Worm (Caenorhabditis elegans) whole organism, young adult: ENCODE data around the gene ppgn-1.

Experiments used
- B0019.2 ChIP-seq: fragments of 200-800 bp; sonication (Bioruptor generic); conservative IDR thresholded peaks from 2 replicates; pipeline ENCODE4 v1.3.6; 2022; ENCODE audit warnings: missing genetic modification reagents, missing genetic modification characterization, missing compliant biosample characterization
- B0035.1 ChIP-seq: sonication (generic microtip); optimal IDR thresholded peaks from 2 replicates; lab custom pipeline; 2016; ENCODE audit warnings: missing genetic modification characterization, mild to moderate bottlenecking, missing compliant biosample characterization, missing genotype, missing genetic modification reagents
- C06A6.2 ChIP-seq: fragments of 200-800 bp; sonication (Bioruptor generic); conservative IDR thresholded peaks from 2 replicates; pipeline ENCODE4 v1.3.6; 2022; ENCODE audit warnings: missing genetic modification characterization, missing compliant biosample characterization
- F37B4.10 ChIP-seq: fragments of 200-800 bp; sonication (Bioruptor generic); IDR thresholded peaks from 2 replicates; pipeline ENCODE4 v1.3.6; 2022; ENCODE audit warnings: missing genetic modification characterization, missing compliant biosample characterization
- F52B5.7 ChIP-seq: sonication (generic microtip); optimal IDR thresholded peaks from 2 replicates; lab custom pipeline; 2016; ENCODE audit warnings: mild to moderate bottlenecking, missing genetic modification characterization, missing compliant biosample characterization
- F55B11.4 ChIP-seq: sonication (generic microtip); optimal IDR thresholded peaks from 2 replicates; lab custom pipeline; 2016; ENCODE audit warnings: missing compliant biosample characterization, missing genetic modification characterization, borderline replicate concordance; ENCODE audit not compliant: insufficient read depth
- F57A8.1 ChIP-seq: fragments of 200-800 bp; sonication (Bioruptor generic); optimal IDR thresholded peaks from 2 replicates; lab custom pipeline; 2018; ENCODE audit warnings: mild to moderate bottlenecking, missing genetic modification characterization, moderate library complexity, missing compliant biosample characterization
- F57C9.4 ChIP-seq: sonication (generic microtip); optimal IDR thresholded peaks from 2 replicates; lab custom pipeline; 2017; ENCODE audit warnings: mild to moderate bottlenecking, missing genetic modification characterization, missing compliant biosample characterization
- T07F8.4 ChIP-seq: sonication (generic microtip); optimal IDR thresholded peaks from 2 replicates; lab custom pipeline; 2016; ENCODE audit warnings: mild to moderate bottlenecking, missing genetic modification characterization, moderate library complexity, missing compliant biosample characterization
- Y56A3A.18 ChIP-seq: fragments of 200-800 bp; sonication (Bioruptor generic); IDR thresholded peaks from 2 replicates; pipeline ENCODE4 v1.3.6; 2022; ENCODE audit warnings: missing genetic modification reagents, missing genetic modification characterization, missing compliant biosample characterization
- ZK185.1 ChIP-seq: sonication (generic microtip); optimal IDR thresholded peaks from 2 replicates; lab custom pipeline; 2016; ENCODE audit warnings: mild to moderate bottlenecking, missing genetic modification characterization, missing compliant biosample characterization; ENCODE audit not compliant: poor library complexity, severe bottlenecking
- ama-1 ChIP-seq, 3 experiments: fragments of 150-350 bp in 1 of 3; sonication (generic microtip) in 2 of 3; optimal IDR thresholded peaks; 2 replicates each; lab custom pipeline; 2014 to 2018; ENCODE audit warnings: missing biosample characterization in 2 of 3, missing genetic modification characterization in 2 of 3, missing genetic modification reagents in 2 of 3
- aptf-3 ChIP-seq: fragments of 200-800 bp; sonication (Bioruptor generic); IDR thresholded peaks from 2 replicates; pipeline ENCODE4 v1.3.6; 2022; ENCODE audit warnings: missing genetic modification characterization, missing compliant biosample characterization
- atf-7 ChIP-seq: sonication (generic microtip); optimal IDR thresholded peaks from 2 replicates; lab custom pipeline; 2017; ENCODE audit warnings: mild to moderate bottlenecking, missing genetic modification characterization, missing compliant biosample characterization
- attf-3 ChIP-seq: fragments of 200-800 bp; sonication (Bioruptor generic); conservative IDR thresholded peaks from 2 replicates; pipeline ENCODE4 v1.3.6; 2022; ENCODE audit warnings: missing genetic modification reagents, missing genetic modification characterization, missing compliant biosample characterization
- bed-1 ChIP-seq: fragments of 200-800 bp; sonication (Bioruptor generic); IDR thresholded peaks from 2 replicates; pipeline ENCODE4 v1.3.6; 2022; ENCODE audit warnings: missing genetic modification reagents, missing genetic modification characterization, missing compliant biosample characterization
- die-1 ChIP-seq: sonication (generic microtip); optimal IDR thresholded peaks from 2 replicates; lab custom pipeline; 2016; ENCODE audit warnings: missing genotype, mild to moderate bottlenecking, missing genetic modification characterization, missing compliant biosample characterization
- dpff-1 ChIP-seq: sonication (generic microtip); optimal IDR thresholded peaks from 2 replicates; lab custom pipeline; 2017; ENCODE audit warnings: mild to moderate bottlenecking, missing genetic modification characterization, missing compliant biosample characterization
- dpl-1 ChIP-seq: fragments of 150-350 bp; optimal IDR thresholded peaks from 2 replicates; lab custom pipeline; 2014; ENCODE audit warnings: missing biosample characterization, missing genetic modification reagents, missing genetic modification characterization
- egrh-3 ChIP-seq: fragments of 200-800 bp; sonication (Bioruptor generic); IDR thresholded peaks from 2 replicates; pipeline ENCODE4 v1.3.6; 2022; ENCODE audit warnings: missing genetic modification reagents, missing genetic modification characterization, missing compliant biosample characterization
- ets-4 ChIP-seq: fragments of 200-800 bp; sonication (Bioruptor generic); optimal IDR thresholded peaks from 2 replicates; lab custom pipeline; 2018; ENCODE audit warnings: mild to moderate bottlenecking, missing genetic modification characterization, missing compliant biosample characterization
- gei-17 ChIP-seq: fragments of 200-800 bp; sonication (Bioruptor generic); optimal IDR thresholded peaks from 2 replicates; lab custom pipeline; 2018; ENCODE audit warnings: mild to moderate bottlenecking, missing genetic modification characterization, missing compliant biosample characterization
- him-1 ChIP-seq: sonication (generic microtip); optimal IDR thresholded peaks from 2 replicates; lab custom pipeline; 2016; ENCODE audit warnings: missing genotype, missing genetic modification reagents, missing genetic modification characterization, missing compliant biosample characterization
- hlh-26 ChIP-seq: fragments of 200-800 bp; sonication (Bioruptor generic); conservative IDR thresholded peaks from 2 replicates; pipeline ENCODE4 v1.3.6; 2022; ENCODE audit warnings: missing genetic modification reagents, missing genetic modification characterization, missing compliant biosample characterization
- lag-1 ChIP-seq: fragments of 200-800 bp; sonication (Bioruptor generic); IDR thresholded peaks from 2 replicates; pipeline ENCODE4 v1.3.6; 2022; ENCODE audit warnings: missing genetic modification reagents, missing genetic modification characterization, missing compliant biosample characterization
- let-607 ChIP-seq, 2 experiments: fragments of 200-800 bp in 1 of 2; sonication (Bioruptor generic) in 1 of 2; sonication (generic microtip) in 1 of 2; optimal IDR thresholded peaks; 2 replicates each; lab custom pipeline; 2016 to 2018; ENCODE audit warnings: mild to moderate bottlenecking in 2 of 2, missing compliant biosample characterization in 2 of 2, missing genetic modification characterization in 2 of 2, moderate library complexity in 2 of 2, missing genotype in 1 of 2
- lin-26 ChIP-seq: fragments of 200-800 bp; sonication (Bioruptor generic); IDR thresholded peaks from 2 replicates; pipeline ENCODE4 v1.3.6; 2022; ENCODE audit warnings: missing genetic modification reagents, missing genetic modification characterization, missing compliant biosample characterization
- lin-35 ChIP-seq, 3 experiments: fragments of 150-350 bp in 2 of 3; sonication (generic microtip) in 1 of 3; optimal IDR thresholded peaks; 2 replicates each; lab custom pipeline; 2014 to 2018; ENCODE audit warnings: missing biosample characterization in 3 of 3, missing genetic modification characterization in 3 of 3, missing genetic modification reagents in 3 of 3
- lin-40 ChIP-seq: sonication (generic microtip); optimal IDR thresholded peaks from 2 replicates; lab custom pipeline; 2016; ENCODE audit warnings: missing genetic modification characterization, mild to moderate bottlenecking, missing compliant biosample characterization, missing genotype, missing genetic modification reagents
- lsy-27 ChIP-seq: sonication (generic microtip); optimal IDR thresholded peaks from 2 replicates; lab custom pipeline; 2017; ENCODE audit warnings: missing genetic modification characterization, mild to moderate bottlenecking, missing compliant biosample characterization, antibody characterized with exemption, missing genotype, borderline replicate concordance; ENCODE audit not compliant: insufficient read depth
- mes-4 ChIP-seq: sonication (generic microtip); optimal IDR thresholded peaks from 2 replicates; lab custom pipeline; 2016; ENCODE audit warnings: missing genotype, missing genetic modification characterization, missing compliant biosample characterization
- mxl-1 ChIP-seq: sonication (generic microtip); optimal IDR thresholded peaks from 2 replicates; lab custom pipeline; 2016; ENCODE audit warnings: missing genetic modification characterization, missing compliant biosample characterization
- nfya-1 ChIP-seq: sonication (generic microtip); optimal IDR thresholded peaks from 2 replicates; lab custom pipeline; 2017; ENCODE audit warnings: antibody characterized with exemption, missing compliant biosample characterization, missing genetic modification characterization, borderline replicate concordance; ENCODE audit not compliant: insufficient read depth
- nfya-2 ChIP-seq: fragments of 200-800 bp; sonication (Bioruptor generic); IDR thresholded peaks from 2 replicates; pipeline ENCODE4 v1.3.6; 2022; ENCODE audit warnings: missing genetic modification reagents, missing genetic modification characterization, missing compliant biosample characterization
- nfyb-1 ChIP-seq: fragments of 200-800 bp; sonication (Bioruptor generic); IDR thresholded peaks from 2 replicates; pipeline ENCODE4 v1.3.6; 2022; ENCODE audit warnings: missing genetic modification reagents, missing genetic modification characterization, missing compliant biosample characterization
- nhr-120 ChIP-seq: fragments of 200-800 bp; sonication (Bioruptor generic); IDR thresholded peaks from 2 replicates; pipeline ENCODE4 v1.3.6; 2022; ENCODE audit warnings: missing genetic modification characterization, missing compliant biosample characterization
- nhr-80 ChIP-seq: sonication (generic microtip); optimal IDR thresholded peaks from 2 replicates; lab custom pipeline; 2016; ENCODE audit warnings: missing genetic modification characterization, missing compliant biosample characterization
- pbrm-1 ChIP-seq: fragments of 200-800 bp; sonication (Bioruptor generic); IDR thresholded peaks from 2 replicates; pipeline ENCODE4 v1.3.6; 2022; ENCODE audit warnings: missing genetic modification reagents, missing genetic modification characterization, missing compliant biosample characterization
- pha-4 ChIP-seq: fragments of 150-350 bp; sonication (generic microtip); optimal IDR thresholded peaks from 2 replicates; lab custom pipeline; 2014; ENCODE audit warnings: missing biosample characterization, missing genetic modification reagents, missing genetic modification characterization
- rpc-1 ChIP-seq, 2 experiments: fragments of 150-350 bp in 1 of 2; sonication (generic microtip) in 1 of 2; optimal IDR thresholded peaks; 2 replicates each; lab custom pipeline; 2014 to 2018; ENCODE audit warnings: missing biosample characterization in 1 of 2, missing genetic modification characterization in 1 of 2, missing genetic modification reagents in 1 of 2, missing genotype in 1 of 2
- sptf-2 ChIP-seq: fragments of 200-800 bp; sonication (Bioruptor generic); optimal IDR thresholded peaks from 2 replicates; lab custom pipeline; 2018; ENCODE audit warnings: mild to moderate bottlenecking, missing genetic modification characterization, missing compliant biosample characterization
- tbp1 ChIP-seq: fragments of 200-800 bp; sonication (Bioruptor generic); optimal IDR thresholded peaks from 2 replicates; lab custom pipeline; 2018; ENCODE audit warnings: mild to moderate bottlenecking, missing genetic modification characterization, missing compliant biosample characterization
- zfh-2 ChIP-seq: fragments of 200-800 bp; sonication (Bioruptor generic); conservative IDR thresholded peaks from 2 replicates; pipeline ENCODE4 v1.3.6; 2022; ENCODE audit warnings: missing genetic modification reagents, missing genetic modification characterization, missing compliant biosample characterization
- ztf-18 ChIP-seq: sonication (generic microtip); optimal IDR thresholded peaks from 2 replicates; lab custom pipeline; 2016; ENCODE audit warnings: missing genotype, mild to moderate bottlenecking, missing genetic modification characterization, missing compliant biosample characterization
- ztf-25 ChIP-seq: fragments of 200-800 bp; sonication (Bioruptor generic); IDR thresholded peaks from 2 replicates; pipeline ENCODE4 v1.3.6; 2022; ENCODE audit warnings: missing genetic modification reagents, missing genetic modification characterization, missing compliant biosample characterization
- ztf-26 ChIP-seq: sonication (generic microtip); optimal IDR thresholded peaks from 2 replicates; lab custom pipeline; 2017; ENCODE audit warnings: missing genetic modification characterization, missing compliant biosample characterization
- ztf-28 ChIP-seq: fragments of 200-800 bp; sonication (Bioruptor generic); IDR thresholded peaks from 2 replicates; pipeline ENCODE4 v1.3.6; 2022; ENCODE audit warnings: missing genetic modification reagents, missing genetic modification characterization, missing compliant biosample characterization

ppgn-1 gene

ce11 chrIV:2348862-2349321 lies at the start of gene ppgn-1, which contains the start of gene tftc-1 (continued):
- no peak for TF ChIP-seq mes-4 (tag; lab: Kevin White, UChicago)
- TF ChIP-seq dpff-1 (tag; lab: Kevin White, UChicago): no peak
- no peak for TF ChIP-seq ztf-25
- TF ChIP-seq dpl-1 (GFP tag; lab: Kevin White, UChicago): no peak
- no peak for TF ChIP-seq F55B11.4 (tag; lab: Kevin White, UChicago)
- 0 out of 2 replicates have a peak, but pooled peaks have one; percentile 13 for TF ChIP-seq pbrm-1 (GFP tag; lab: Robert Waterston, UW)
- no peak for TF ChIP-seq lag-1 (GFP tag; lab: Robert Waterston, UW)
- no peak for TF ChIP-seq ztf-28
- no peak for TF ChIP-seq F52B5.7 (tag; lab: Kevin White, UChicago)
- TF ChIP-seq sptf-2: no peak
- TF ChIP-seq nfya-2 (GFP tag; lab: Robert Waterston, UW): no peak
- TF ChIP-seq C06A6.2 (GFP tag; lab: Robert Waterston, UW): no peak
- TF ChIP-seq ztf-26 (tag; lab: Kevin White, UChicago): no peak
- no peak for TF ChIP-seq ets-4
- TF ChIP-seq rpc-1 (optimal IDR thresholded peaks at IDR 0.05; lab: Kevin White, UChicago): no peak
- TF ChIP-seq rpc-1 (tag; optimal IDR thresholded peaks at IDR 0.05; lab: Kevin White, UChicago): no peak
- TF ChIP-seq bed-1 (GFP tag; lab: Robert Waterston, UW): no peak
- TF ChIP-seq lin-26 (GFP tag; lab: Robert Waterston, UW): no peak
- no peak for TF ChIP-seq mxl-1 (tag; lab: Kevin White, UChicago)
- no peak for TF ChIP-seq B0035.1 (tag; lab: Kevin White, UChicago)
- no peak for TF ChIP-seq F57A8.1 (GFP tag; lab: Kevin White, UChicago)
- TF ChIP-seq B0019.2: no peak
- no peak for TF ChIP-seq him-1 (tag; lab: Kevin White, UChicago)
- TF ChIP-seq die-1 (tag; lab: Kevin White, UChicago): no peak
- no peak for TF ChIP-seq lsy-27 (tag; lab: Kevin White, UChicago)
- TF ChIP-seq nfya-1: no peak
- TF ChIP-seq nfyb-1: no peak
- TF ChIP-seq lin-40 (tag; lab: Kevin White, UChicago): peak; percentile 56
- TF ChIP-seq attf-3: no peak
- TF ChIP-seq F37B4.10 (GFP tag; lab: Robert Waterston, UW): no peak

DNA sequence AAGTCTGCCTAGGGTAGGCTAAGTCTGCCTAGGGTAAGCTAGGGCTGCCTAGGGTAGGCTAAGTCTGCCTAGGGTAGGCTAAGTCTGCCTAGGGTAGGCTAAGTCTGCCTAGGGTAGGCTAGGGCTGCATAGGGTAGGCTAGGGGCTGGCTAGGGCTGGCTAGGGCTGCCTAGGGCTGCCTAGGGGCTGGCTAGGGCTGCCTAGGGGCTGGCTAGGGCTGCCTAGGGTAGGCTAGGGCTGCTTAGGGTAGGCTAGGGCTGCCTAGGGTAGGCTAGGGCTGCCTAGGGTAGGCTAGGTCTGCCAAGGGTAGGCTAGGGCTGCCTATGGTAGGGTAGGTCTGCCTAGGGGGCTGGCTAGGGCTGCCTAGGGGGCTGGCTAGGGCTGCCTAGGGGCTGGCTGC lies 49.6 kb upstream of the ppgn-1 start:
- TF ChIP-seq lin-35 (GFP tag; optimal IDR thresholded peaks at IDR 0.05; lab: Kevin White, UChicago) (no peak), F37B4.10 (GFP tag; lab: Robert Waterston, UW) (peak; percentile 70; the same call in 1 of the 2 replicates), tbp1 (GFP tag; lab: Kevin White, UChicago) (no peak), aptf-3 (GFP tag; lab: Robert Waterston, UW) (no peak), T07F8.4 (tag; lab: Kevin White, UChicago) (no peak), hlh-26 (no peak), nfyb-1 (no peak), Y56A3A.18 (no peak), lag-1 (GFP tag; lab: Robert Waterston, UW) (no peak), F55B11.4 (tag; lab: Kevin White, UChicago) (no peak), let-607 (tag; optimal IDR thresholded peaks at IDR 0.05; lab: Kevin White, UChicago) (no peak), lsy-27 (tag; lab: Kevin White, UChicago) (no peak), ztf-18 (no peak), nhr-80 (tag; lab: Kevin White, UChicago) (no peak), pha-4 (tag; lab: Kevin White, UChicago) (no peak), gei-17 (no peak), atf-7 (tag; lab: Kevin White, UChicago) (no peak), nhr-120 (GFP tag; lab: Robert Waterston, UW) (no peak), ama-1 (optimal IDR thresholded peaks at IDR 0.05; lab: Kevin White, UChicago) (no peak), ama-1 (GFP tag; optimal IDR thresholded peaks at IDR 0.05; lab: Kevin White, UChicago) (no peak), zfh-2 (GFP tag; lab: Robert Waterston, UW) (peak; percentile 81), ZK185.1 (tag; lab: Kevin White, UChicago) (no peak), ets-4 (no peak), pbrm-1 (GFP tag; lab: Robert Waterston, UW) (no peak), egrh-3 (GFP tag; lab: Robert Waterston, UW) (peak; percentile 73; the same call in 1 of the 2 replicates), F57C9.4 (no peak)
